Worm (Caenorhabditis elegans): Measurements from ENCODE around the gene F42C5.6.

ce11 chrIV:7260587-7260986 lies 48.3 kb downstream of the F42C5.6 start, which contains the start of gene C06E4.3:
- no peak for TF ChIP-seq W03F9.2 (tag; optimal IDR thresholded peaks at IDR 0.05)
- no peak for TF ChIP-seq dao-5 (tag; optimal IDR thresholded peaks at IDR 0.05)
- TF ChIP-seq him-1 (tag; optimal IDR thresholded peaks at IDR 0.05), result no peak
